Worm (Caenorhabditis elegans) whole organism, L4 larva: Measurements from ENCODE around the gene ZK637.4.

Experiments used
- D1046.2 ChIP-seq: fragments of 200-800 bp; sonication (Bioruptor generic); IDR thresholded peaks from 2 replicates; pipeline ENCODE4 v1.3.6; 2022; ENCODE audit warnings: missing genetic modification characterization, missing compliant biosample characterization
- F44E2.7 ChIP-seq: fragments of 200-800 bp; sonication (Bioruptor generic); IDR thresholded peaks from 2 replicates; pipeline ENCODE4 v2.1.2; 2022; ENCODE audit warnings: missing genetic modification characterization, missing compliant biosample characterization
- R02D3.7 ChIP-seq: fragments of 150-350 bp; sonication (generic microtip); optimal IDR thresholded peaks from 3 replicates; lab custom pipeline; 2014; ENCODE audit warnings: missing biosample characterization, missing genetic modification characterization
- T26A8.4 ChIP-seq: fragments of 200-800 bp; sonication (Bioruptor generic); IDR thresholded peaks from 2 replicates; pipeline ENCODE4 v1.3.6; 2022; ENCODE audit warnings: missing genetic modification characterization, missing compliant biosample characterization
- Y48G9A.11 ChIP-seq: fragments of 200-800 bp; sonication (Bioruptor generic); IDR thresholded peaks from 2 replicates; pipeline ENCODE4 v1.3.6; 2022; ENCODE audit warnings: missing genetic modification reagents, missing genetic modification characterization, missing compliant biosample characterization
- Y5F2A.4 ChIP-seq: fragments of 200-800 bp; sonication (Bioruptor generic); optimal IDR thresholded peaks from 2 replicates; lab custom pipeline; 2018; ENCODE audit warnings: mild to moderate bottlenecking, missing genetic modification characterization, missing compliant biosample characterization
- aha-1 ChIP-seq: fragments of 150-350 bp; peaks from one replicate; lab custom pipeline; 2014; ENCODE audit warnings: missing biosample characterization, missing genetic modification characterization
- ama-1 ChIP-seq: fragments of 150-350 bp; optimal IDR thresholded peaks from 2 replicates; lab custom pipeline; 2014; ENCODE audit warnings: inconsistent platforms, mixed read lengths
- attf-4 ChIP-seq: sonication (generic microtip); optimal IDR thresholded peaks from 3 replicates; lab custom pipeline; 2017; ENCODE audit warnings: missing biosample characterization, missing genetic modification characterization
- ceh-20 ChIP-seq: fragments of 200-800 bp; sonication (Bioruptor generic); IDR thresholded peaks from 2 replicates; pipeline ENCODE4 v1.3.6; 2022; ENCODE audit warnings: missing genetic modification reagents, missing genetic modification characterization, missing compliant biosample characterization
- ceh-82 ChIP-seq: sonication (generic microtip); optimal IDR thresholded peaks from 2 replicates; lab custom pipeline; 2017; ENCODE audit warnings: missing biosample characterization, missing genetic modification characterization
- ces-1 ChIP-seq: fragments of 150-350 bp; sonication (generic microtip); optimal IDR thresholded peaks from 4 replicates; lab custom pipeline; 2014; ENCODE audit warnings: missing biosample characterization, missing genetic modification reagents, missing genetic modification characterization
- daf-16 ChIP-seq, 3 experiments: sonication (generic microtip); optimal IDR thresholded peaks; 2 replicates each; lab custom pipeline; 2016 to 2017; ENCODE audit warnings: missing genetic modification characterization in 3 of 3, missing genetic modification reagents in 3 of 3, mild to moderate bottlenecking in 2 of 3, missing compliant biosample characterization in 2 of 3, missing biosample characterization in 1 of 3, moderate library complexity in 1 of 3
- duxl-1 ChIP-seq: sonication (generic microtip); optimal IDR thresholded peaks from 2 replicates; lab custom pipeline; 2016; ENCODE audit warnings: mild to moderate bottlenecking, missing genetic modification characterization, moderate library complexity, missing compliant biosample characterization; ENCODE audit not compliant: poor library complexity
- dve-1 ChIP-seq: sonication (generic microtip); optimal IDR thresholded peaks from 2 replicates; lab custom pipeline; 2017; ENCODE audit warnings: antibody characterized with exemption, mild to moderate bottlenecking, missing genetic modification characterization, missing compliant biosample characterization; ENCODE audit not compliant: insufficient read depth
- gei-8 ChIP-seq: fragments of 200-800 bp; sonication (Bioruptor generic); optimal IDR thresholded peaks from 2 replicates; lab custom pipeline; 2018; ENCODE audit warnings: mild to moderate bottlenecking, missing genetic modification characterization, missing compliant biosample characterization
- hif-1 ChIP-seq, 2 experiments: sonication (generic microtip); optimal IDR thresholded peaks; 2 replicates each; lab custom pipeline; 2016 to 2017; ENCODE audit warnings: missing compliant biosample characterization in 2 of 2, missing genetic modification characterization in 2 of 2, missing genetic modification reagents in 2 of 2, missing genotype in 2 of 2, mild to moderate bottlenecking in 1 of 2
- lin-1 ChIP-seq: fragments of 200-800 bp; sonication (Bioruptor generic); IDR thresholded peaks from 2 replicates; pipeline ENCODE4 v1.3.6; 2022; ENCODE audit warnings: missing genetic modification reagents, missing genetic modification characterization, missing compliant biosample characterization
- lin-13 ChIP-seq: fragments of 150-350 bp; optimal IDR thresholded peaks from 2 replicates; lab custom pipeline; 2014; ENCODE audit warnings: missing biosample characterization, missing genetic modification reagents, missing genetic modification characterization
- lin-15B ChIP-seq: fragments of 150-350 bp; sonication (generic microtip); optimal IDR thresholded peaks from 3 replicates; lab custom pipeline; 2014; ENCODE audit warnings: missing biosample characterization, missing genetic modification characterization
- lin-39 ChIP-seq: fragments of 150-350 bp; optimal IDR thresholded peaks from 2 replicates; lab custom pipeline; 2014; ENCODE audit warnings: missing biosample characterization, missing genetic modification reagents, missing genetic modification characterization
- lir-3 ChIP-seq: sonication (generic microtip); optimal IDR thresholded peaks from 2 replicates; lab custom pipeline; 2016; ENCODE audit warnings: mild to moderate bottlenecking, missing genetic modification characterization, missing compliant biosample characterization
- mdt-29 ChIP-seq: fragments of 200-800 bp; sonication (Bioruptor generic); IDR thresholded peaks from 2 replicates; pipeline ENCODE4 v1.3.6; 2022; ENCODE audit warnings: missing genetic modification reagents, missing genetic modification characterization, missing compliant biosample characterization
- mep-1 ChIP-seq: fragments of 150-350 bp; sonication (generic microtip); optimal IDR thresholded peaks from 3 replicates; lab custom pipeline; 2014; ENCODE audit warnings: missing biosample characterization, missing genetic modification characterization
- nhr-42 ChIP-seq: fragments of 200-800 bp; sonication (Bioruptor generic); IDR thresholded peaks from 2 replicates; pipeline ENCODE4 v1.3.6; 2022; ENCODE audit warnings: missing genetic modification characterization, missing compliant biosample characterization
- nhr-6 ChIP-seq: fragments of 150-350 bp; optimal IDR thresholded peaks from 2 replicates; lab custom pipeline; 2014; ENCODE audit warnings: missing biosample characterization, missing genetic modification characterization
- php-3 ChIP-seq: fragments of 200-800 bp; sonication (Bioruptor generic); IDR thresholded peaks from 2 replicates; pipeline ENCODE4 v1.3.6; 2022; ENCODE audit warnings: missing genetic modification reagents, missing genetic modification characterization, missing compliant biosample characterization
- saeg-2 ChIP-seq: fragments of 200-800 bp; sonication (Bioruptor generic); IDR thresholded peaks from 2 replicates; pipeline ENCODE4 v1.3.6; 2022; ENCODE audit warnings: missing genetic modification reagents, missing genetic modification characterization, missing compliant biosample characterization
- set-16 ChIP-seq: fragments of 200-800 bp; sonication (Bioruptor generic); IDR thresholded peaks from 2 replicates; pipeline ENCODE4 v1.3.6; 2022; ENCODE audit warnings: missing genetic modification reagents, missing genetic modification characterization, missing compliant biosample characterization
- skn-1 ChIP-seq: fragments of 150-350 bp; optimal IDR thresholded peaks from 2 replicates; lab custom pipeline; 2014; ENCODE audit warnings: missing biosample characterization, missing genetic modification characterization
- snpc-4 ChIP-seq: fragments of 150-350 bp; optimal IDR thresholded peaks from 2 replicates; lab custom pipeline; 2014; ENCODE audit warnings: missing biosample characterization, missing genetic modification characterization
- spr-1 ChIP-seq: sonication (generic microtip); optimal IDR thresholded peaks from 2 replicates; lab custom pipeline; 2016; ENCODE audit warnings: mild to moderate bottlenecking, missing genetic modification characterization, missing compliant biosample characterization
- spr-3 ChIP-seq: fragments of 200-800 bp; sonication (Bioruptor generic); optimal IDR thresholded peaks from 2 replicates; lab custom pipeline; 2018; ENCODE audit warnings: mild to moderate bottlenecking, missing genetic modification characterization, missing compliant biosample characterization
- tag-97 ChIP-seq: fragments of 200-800 bp; sonication (Bioruptor generic); IDR thresholded peaks from 2 replicates; pipeline ENCODE4 v1.3.6; 2022; ENCODE audit warnings: missing genetic modification characterization, missing compliant biosample characterization
- tra-1 ChIP-seq: fragments of 200-800 bp; sonication (Bioruptor generic); IDR thresholded peaks from 2 replicates; pipeline ENCODE4 v1.3.6; 2022; ENCODE audit warnings: missing genetic modification reagents, missing genetic modification characterization, missing compliant biosample characterization
- unc-130 ChIP-seq: sonication (generic microtip); optimal IDR thresholded peaks from 2 replicates; lab custom pipeline; 2016; ENCODE audit warnings: missing genetic modification reagents, missing genetic modification characterization, missing compliant biosample characterization
- unc-39 ChIP-seq: sonication (generic microtip); optimal IDR thresholded peaks from 2 replicates; lab custom pipeline; 2017; ENCODE audit warnings: missing biosample characterization, missing genetic modification characterization
- unc-62 ChIP-seq, 3 experiments: fragments of 150-350 bp in 1 of 3; sonication (generic microtip); optimal IDR thresholded peaks in 2 of 3; peaks in 1 of 3; 1 replicate in 1 of 3; 2 replicates in 2 of 3; lab custom pipeline; 2014 to 2017; ENCODE audit warnings: missing biosample characterization in 3 of 3, missing genetic modification characterization in 3 of 3, missing genetic modification reagents in 3 of 3, missing genotype in 1 of 3
- vab-7 ChIP-seq: fragments of 200-800 bp; sonication (Bioruptor generic); IDR thresholded peaks from 2 replicates; pipeline ENCODE4 v1.3.6; 2022; ENCODE audit warnings: missing genetic modification reagents, missing genetic modification characterization, missing compliant biosample characterization
- zip-11 ChIP-seq: fragments of 200-800 bp; sonication (Bioruptor generic); IDR thresholded peaks from 2 replicates; pipeline ENCODE4 v1.3.6; 2022; ENCODE audit warnings: missing genetic modification characterization, missing compliant biosample characterization
- zip-2 ChIP-seq: fragments of 150-350 bp; optimal IDR thresholded peaks from 2 replicates; lab custom pipeline; 2014; ENCODE audit warnings: missing biosample characterization, missing genetic modification characterization
- ztf-11 ChIP-seq: fragments of 150-350 bp; optimal IDR thresholded peaks from 2 replicates; lab custom pipeline; 2014; ENCODE audit warnings: missing biosample characterization, missing genetic modification characterization
- ztf-7 ChIP-seq: fragments of 150-350 bp; optimal IDR thresholded peaks from 2 replicates; lab custom pipeline; 2014; ENCODE audit warnings: missing biosample characterization, missing genetic modification characterization

ZK637.4 gene

ce11 chrIII:8904914-8905665 is 11.5 kb downstream of the ZK637.4 start, which contains the start of gene unc-32 (continued):
- TF ChIP-seq spr-1 (no peak), unc-130 (no peak), php-3 (GFP tag; lab: Robert Waterston, UW) (no peak), snpc-4 (no peak), tra-1 (GFP tag; lab: Robert Waterston, UW) (no peak), R02D3.7 (no peak), D1046.2 (GFP tag; lab: Robert Waterston, UW) (no peak), tag-97 (GFP tag; lab: Robert Waterston, UW) (no peak), ztf-7 (no peak), unc-39 (tag; lab: Kevin White, UChicago) (no peak), lin-39 (tag; lab: Kevin White, UChicago) (no peak), lin-13 (GFP tag; lab: Kevin White, UChicago) (peak; percentile 11), dve-1 (peak; percentile 41), ceh-20 (GFP tag; lab: Robert Waterston, UW) (0 out of 2 replicates have a peak, but pooled peaks have one; percentile 50), nhr-6 (no peak), set-16 (0 out of 2 replicates have a peak, but pooled peaks have one; percentile 5), Y48G9A.11 (no peak), Y5F2A.4 (GFP tag; lab: Kevin White, UChicago) (no peak), ztf-11 (tag; lab: Kevin White, UChicago) (no peak), spr-3 (GFP tag; lab: Kevin White, UChicago) (no peak), lin-1 (GFP tag; lab: Robert Waterston, UW) (no peak), F44E2.7 (GFP tag; lab: Robert Waterston, UW) (no peak), nhr-42 (no peak)
- TF ChIP-seq, all 104 proteins: peak for 25

ce11 chrIII:8910139-8910538 is 16.6 kb downstream of the ZK637.4 start:
- TF ChIP-seq daf-16 (GFP tag; optimal IDR thresholded peaks at IDR 0.05; lab: Kevin White, UChicago) (no peak), daf-16 (tag; optimal IDR thresholded peaks at IDR 0.05; lab: Kevin White, UChicago) (no peak), ztf-11 (tag; lab: Kevin White, UChicago) (no peak), aha-1 (peak; percentile 95), unc-39 (tag; lab: Kevin White, UChicago) (no peak), saeg-2 (GFP tag; lab: Robert Waterston, UW) (no peak), hif-1 (tag; optimal IDR thresholded peaks at IDR 0.05; lab: Kevin White, UChicago) (no peak), snpc-4 (no peak)
- TF ChIP-seq, all 104 proteins: peak for 1

- TF ChIP-seq duxl-1 (no peak), lir-3 (tag; lab: Kevin White, UChicago) (no peak), mep-1 (tag; lab: Kevin White, UChicago) (peak; percentile 19), ceh-82 (tag; lab: Kevin White, UChicago) (no peak), mdt-29 (GFP tag; lab: Robert Waterston, UW) (0 out of 2 replicates have a peak, but pooled peaks have one; percentile 9), T26A8.4 (GFP tag; lab: Robert Waterston, UW) (peak; percentile 27; the same call in 1 of the 2 replicates), vab-7 (no peak), ama-1 (peak; percentile 68)
Measured at ce11 chrIII:8911598-8912194, 18.1 kb downstream of the ZK637.4 start, which contains the start of gene tpk-1. tpk-1 (plus strand) TSS chrIII:8912144.

ce11 chrIII:8913469-8913868 is 19.9 kb downstream of the ZK637.4 start, which contains the start of gene trxr-2:
trxr-2 (plus strand) TSS chrIII:8913769.
- TF ChIP-seq lin-15B (tag; lab: Kevin White, UChicago): no peak
- TF ChIP-seq php-3 (GFP tag; lab: Robert Waterston, UW): no peak
- no peak for TF ChIP-seq nhr-42
- no peak for TF ChIP-seq daf-16 (GFP tag; optimal IDR thresholded peaks at IDR 0.05; lab: Kevin White, UChicago)
- TF ChIP-seq daf-16 (tag; optimal IDR thresholded peaks at IDR 0.05; lab: Kevin White, UChicago): no peak
- no peak for TF ChIP-seq aha-1
- TF ChIP-seq hif-1 (tag; optimal IDR thresholded peaks at IDR 0.05; lab: Kevin White, UChicago): no peak
- no peak for TF ChIP-seq ces-1
- TF ChIP-seq unc-130: no peak
- no peak for TF ChIP-seq zip-11 (GFP tag; lab: Robert Waterston, UW)
- TF ChIP-seq set-16: no peak
- TF ChIP-seq zip-2 (tag; lab: Kevin White, UChicago): no peak
- TF ChIP-seq mdt-29 (GFP tag; lab: Robert Waterston, UW): no peak
- TF ChIP-seq attf-4: no peak
- no peak for TF ChIP-seq skn-1 (tag; lab: Kevin White, UChicago)
- no peak for TF ChIP-seq unc-62 (GFP tag; optimal IDR thresholded peaks at IDR 0.05 in 1 of 2; lab: Kevin White, UChicago)
- TF ChIP-seq unc-62 (tag; optimal IDR thresholded peaks at IDR 0.05; lab: Kevin White, UChicago): no peak
- TF ChIP-seq spr-3 (GFP tag; lab: Kevin White, UChicago): no peak
- TF ChIP-seq Y48G9A.11: no peak
- no peak for TF ChIP-seq gei-8 (GFP tag; lab: Kevin White, UChicago)
- no peak for TF ChIP-seq spr-1
